Fruit fly (Drosophila melanogaster) whole organism, embryonic: Measurements from ENCODE around the gene CG43638.
A peak's percentile ranks its signal among the peaks of the same experiment; 100 is the strongest.

ENCODE experiments used
- Atf6 ChIP-seq: fragments of 200-800 bp; sonication (Bioruptor generic); IDR thresholded peaks from 2 replicates; pipeline ENCODE4 v1.3.6; 2022; ENCODE audit warnings: missing biosample characterization, missing genetic modification characterization
- B-H2 ChIP-seq: fragments of 200-800 bp; sonication (Bioruptor generic); optimal IDR thresholded peaks from 2 replicates; lab custom pipeline; 2018; ENCODE audit warnings: missing biosample characterization, mild to moderate bottlenecking, missing genetic modification characterization
- CG10543 ChIP-seq: fragments of 200-800 bp; sonication (Bioruptor generic); optimal IDR thresholded peaks from 3 replicates; lab custom pipeline; 2017; ENCODE audit warnings: missing biosample characterization, mild to moderate bottlenecking, missing genetic modification characterization, moderate library complexity
- CG10654 ChIP-seq: fragments of 200-800 bp; sonication (Bioruptor generic); optimal IDR thresholded peaks from 2 replicates; lab custom pipeline; 2016; ENCODE audit warnings: missing biosample characterization, missing genetic modification characterization
- CG10979 ChIP-seq: fragments of 200-800 bp; sonication (Bioruptor generic); optimal IDR thresholded peaks from 2 replicates; lab custom pipeline; 2018; ENCODE audit warnings: missing biosample characterization, mild to moderate bottlenecking, missing genetic modification characterization, moderate library complexity
- CG12155 ChIP-seq: fragments of 200-800 bp; sonication (Bioruptor generic); optimal IDR thresholded peaks from 3 replicates; lab custom pipeline; 2016; ENCODE audit warnings: missing biosample characterization, missing genetic modification characterization
- CG13287 ChIP-seq: fragments of 200-800 bp; sonication (Bioruptor generic); IDR thresholded peaks from 2 replicates; pipeline ENCODE4 v1.3.6; 2022; ENCODE audit warnings: missing biosample characterization, missing genetic modification characterization; ENCODE audit not compliant: partially characterized antibody
- CG14050 ChIP-seq: fragments of 200-800 bp; sonication (Bioruptor generic); IDR thresholded peaks from 3 replicates; pipeline ENCODE4 v1.3.6; 2022; ENCODE audit warnings: missing biosample characterization, missing genetic modification characterization
- CG14667 ChIP-seq: fragments of 200-800 bp; sonication (Bioruptor generic); IDR thresholded peaks from 2 replicates; pipeline ENCODE4 v1.3.6; 2022; ENCODE audit warnings: missing biosample characterization, missing genetic modification characterization
- CG1603 ChIP-seq: fragments of 200-800 bp; sonication (Bioruptor generic); optimal IDR thresholded peaks from 2 replicates; lab custom pipeline; 2019; ENCODE audit warnings: missing biosample characterization, mild to moderate bottlenecking, missing genetic modification characterization, moderate library complexity
- CG1647 ChIP-seq: fragments of 200-800 bp; sonication (Bioruptor generic); optimal IDR thresholded peaks from 3 replicates; lab custom pipeline; 2016; ENCODE audit warnings: missing biosample characterization, missing genetic modification characterization
- CG18764 ChIP-seq: fragments of 200-800 bp; sonication (Bioruptor generic); optimal IDR thresholded peaks from 3 replicates; lab custom pipeline; 2016; ENCODE audit warnings: missing biosample characterization, missing genetic modification characterization
- CG2120 ChIP-seq: fragments of 200-800 bp; sonication (Bioruptor generic); optimal IDR thresholded peaks from 3 replicates; lab custom pipeline; 2016; ENCODE audit warnings: missing biosample characterization, missing genetic modification characterization
- CG2678 ChIP-seq: fragments of 200-800 bp; sonication (Bioruptor generic); optimal IDR thresholded peaks from 3 replicates; lab custom pipeline; 2019; ENCODE audit warnings: missing biosample characterization, mild to moderate bottlenecking, missing genetic modification characterization, moderate library complexity
- CG31365 ChIP-seq: fragments of 200-800 bp; sonication (Bioruptor generic); optimal IDR thresholded peaks from 2 replicates; lab custom pipeline; 2018; ENCODE audit warnings: missing biosample characterization, mild to moderate bottlenecking, missing genetic modification characterization
- CG31388 ChIP-seq: fragments of 200-800 bp; sonication (Bioruptor generic); optimal IDR thresholded peaks from 2 replicates; lab custom pipeline; 2016; ENCODE audit warnings: missing biosample characterization, missing genetic modification characterization
- CG8765 ChIP-seq: fragments of 200-800 bp; sonication (Bioruptor generic); IDR thresholded peaks from 2 replicates; pipeline ENCODE4 v1.3.6; 2022; ENCODE audit warnings: missing biosample characterization, missing genetic modification characterization
- CTCF ChIP-seq: fragments of 200-800 bp; sonication (Bioruptor generic); optimal IDR thresholded peaks from 2 replicates; lab custom pipeline; 2017; ENCODE audit warnings: missing biosample characterization, mild to moderate bottlenecking, missing genetic modification characterization, moderate library complexity
- Camta ChIP-seq: fragments of 200-800 bp; sonication (Bioruptor generic); optimal IDR thresholded peaks from 2 replicates; lab custom pipeline; 2016; ENCODE audit warnings: missing biosample characterization, missing genetic modification characterization
- Ets97D ChIP-seq: fragments of 200-800 bp; sonication (Bioruptor generic); optimal IDR thresholded peaks from 3 replicates; lab custom pipeline; 2016; ENCODE audit warnings: missing biosample characterization, missing genetic modification characterization
- Fer1 ChIP-seq: fragments of 200-800 bp; sonication (Bioruptor generic); optimal IDR thresholded peaks from 2 replicates; lab custom pipeline; 2017; ENCODE audit warnings: missing biosample characterization, mild to moderate bottlenecking, missing genetic modification characterization
- Fer2 ChIP-seq: fragments of 200-800 bp; sonication (Bioruptor generic); optimal IDR thresholded peaks from 2 replicates; lab custom pipeline; 2018; ENCODE audit warnings: missing biosample characterization, mild to moderate bottlenecking, missing genetic modification characterization, moderate library complexity
- HLH54F ChIP-seq: fragments of 200-800 bp; sonication (Bioruptor generic); optimal IDR thresholded peaks from 3 replicates; lab custom pipeline; 2016; ENCODE audit warnings: missing biosample characterization, missing genetic modification characterization
- Hsf ChIP-seq: fragments of 200-800 bp; sonication (Bioruptor generic); optimal IDR thresholded peaks from 3 replicates; lab custom pipeline; 2016; ENCODE audit warnings: missing biosample characterization, missing genetic modification characterization
- MESR4 ChIP-seq: fragments of 200-800 bp; sonication (Bioruptor generic); optimal IDR thresholded peaks from 2 replicates; lab custom pipeline; 2018; ENCODE audit warnings: missing biosample characterization, mild to moderate bottlenecking, missing genetic modification characterization, moderate library complexity
- NC2α ChIP-seq: fragments of 200-800 bp; sonication (Bioruptor generic); optimal IDR thresholded peaks from 2 replicates; lab custom pipeline; 2016; ENCODE audit warnings: missing biosample characterization, missing genetic modification characterization
- Nf-YA ChIP-seq: fragments of 200-800 bp; sonication (Bioruptor generic); IDR thresholded peaks from 2 replicates; pipeline ENCODE4 v1.3.6; 2022; ENCODE audit warnings: missing biosample characterization, missing genetic modification characterization
- Nf-YC ChIP-seq: fragments of 200-800 bp; optimal IDR thresholded peaks from 3 replicates; lab custom pipeline; 2019; ENCODE audit warnings: missing biosample characterization, mild to moderate bottlenecking, missing genetic modification characterization, moderate library complexity
- Rx ChIP-seq: fragments of 200-800 bp; sonication (Bioruptor generic); IDR thresholded peaks from 2 replicates; pipeline ENCODE4 v1.3.6; 2022; ENCODE audit warnings: missing biosample characterization, missing genetic modification characterization
- Sry-β ChIP-seq: fragments of 200-800 bp; sonication (Bioruptor generic); optimal IDR thresholded peaks from 2 replicates; lab custom pipeline; 2018; ENCODE audit warnings: missing biosample characterization, mild to moderate bottlenecking, missing genetic modification characterization, moderate library complexity
- Tbp ChIP-seq: fragments of >200 bp; optimal IDR thresholded peaks from 2 replicates; lab custom pipeline; 2018; ENCODE audit warnings: missing biosample characterization, missing genetic modification characterization
- bab2 ChIP-seq: fragments of 200-800 bp; sonication (Bioruptor generic); optimal IDR thresholded peaks from 2 replicates; lab custom pipeline; 2016; ENCODE audit warnings: missing biosample characterization, missing genetic modification characterization
- cg ChIP-seq: fragments of 200-800 bp; sonication (Bioruptor generic); optimal IDR thresholded peaks from 3 replicates; lab custom pipeline; 2019; ENCODE audit warnings: missing biosample characterization, mild to moderate bottlenecking, missing genetic modification characterization, moderate library complexity
- croc ChIP-seq: fragments of 200-800 bp; sonication (Bioruptor generic); conservative IDR thresholded peaks from 3 replicates; pipeline ENCODE4 v1.3.6; 2022; ENCODE audit warnings: missing biosample characterization, missing genetic modification characterization
- dmrt99B ChIP-seq: fragments of 200-800 bp; sonication (Bioruptor generic); optimal IDR thresholded peaks from 2 replicates; lab custom pipeline; 2018; ENCODE audit warnings: missing biosample characterization, mild to moderate bottlenecking, missing genetic modification characterization, moderate library complexity
- hkb ChIP-seq, 2 experiments: fragments of 200-800 bp in 1 of 2; fragments of >200 bp in 1 of 2; sonication (Bioruptor generic) in 1 of 2; IDR thresholded peaks in 1 of 2; optimal IDR thresholded peaks in 1 of 2; 2 replicates each; pipeline versions ENCODE4 v1.3.6 to Lab custom; 2017 to 2022; ENCODE audit warnings: missing biosample characterization in 1 of 2, missing genetic modification characterization in 1 of 2
- kni ChIP-seq: fragments of 200-800 bp; sonication (Bioruptor generic); optimal IDR thresholded peaks from 3 replicates; lab custom pipeline; 2017; ENCODE audit warnings: mild to moderate bottlenecking, missing biosample characterization, missing genetic modification reagents, missing genetic modification characterization
- lbe ChIP-seq: fragments of 200-800 bp; sonication (Bioruptor generic); optimal IDR thresholded peaks from 2 replicates; lab custom pipeline; 2016; ENCODE audit warnings: missing biosample characterization, mild to moderate bottlenecking, missing genetic modification characterization
- mam ChIP-seq: fragments of 200-800 bp; sonication (Bioruptor generic); optimal IDR thresholded peaks from 3 replicates; lab custom pipeline; 2016; ENCODE audit warnings: missing biosample characterization, missing genetic modification characterization
- org-1 ChIP-seq: fragments of 200-800 bp; sonication (Bioruptor generic); optimal IDR thresholded peaks from 2 replicates; lab custom pipeline; 2017; ENCODE audit warnings: missing biosample characterization, missing genetic modification characterization
- pfk ChIP-seq: fragments of 200-800 bp; sonication (Bioruptor generic); optimal IDR thresholded peaks from 2 replicates; lab custom pipeline; 2018; ENCODE audit warnings: missing biosample characterization, mild to moderate bottlenecking, missing genetic modification characterization, moderate library complexity
- phol ChIP-seq: fragments of 200-800 bp; sonication (Bioruptor generic); optimal IDR thresholded peaks from 3 replicates; lab custom pipeline; 2018; ENCODE audit warnings: missing biosample characterization, mild to moderate bottlenecking, missing genetic modification characterization, moderate library complexity
- pnt ChIP-seq: fragments of 200-800 bp; sonication (Bioruptor generic); optimal IDR thresholded peaks from 3 replicates; lab custom pipeline; 2016; ENCODE audit warnings: missing biosample characterization, missing genetic modification characterization
- ro ChIP-seq: fragments of 200-800 bp; sonication (Bioruptor generic); IDR thresholded peaks from 2 replicates; pipeline ENCODE4 v1.3.6; 2022; ENCODE audit warnings: missing biosample characterization, missing genetic modification characterization
- salm ChIP-seq: fragments of 200-800 bp; sonication (Bioruptor generic); optimal IDR thresholded peaks from 2 replicates; lab custom pipeline; 2018; ENCODE audit warnings: missing biosample characterization, mild to moderate bottlenecking, missing genetic modification characterization
- sc ChIP-seq, 3 experiments: fragments of >200 bp in 2 of 3; fragments of 200-800 bp in 1 of 3; sonication (Bioruptor generic) in 1 of 3; optimal IDR thresholded peaks; 2 replicates in 2 of 3; 3 replicates in 1 of 3; lab custom pipeline; 2017; ENCODE audit warnings: mild to moderate bottlenecking in 1 of 3, missing biosample characterization in 1 of 3, missing genetic modification characterization in 1 of 3, missing genetic modification reagents in 1 of 3
- scrt ChIP-seq: fragments of 200-800 bp; sonication (Bioruptor generic); optimal IDR thresholded peaks from 2 replicates; lab custom pipeline; 2018; ENCODE audit warnings: missing biosample characterization, mild to moderate bottlenecking, missing genetic modification characterization, moderate library complexity
- sug ChIP-seq: fragments of 200-800 bp; optimal IDR thresholded peaks from 2 replicates; lab custom pipeline; 2019; ENCODE audit warnings: missing biosample characterization, mild to moderate bottlenecking, missing genetic modification characterization, moderate library complexity

The CG43638 gene

dm6 chr3L:12081679-12082520, 37.5 kb downstream of the CG43638 start, which contains the start of gene Sema5c (continued):
- TF ChIP-seq CG31388 (GFP tag; lab: Kevin White, UChicago) (no peak), CG8765 (GFP tag; lab: Robert Waterston, UW) (peak; percentile 63), CG10979 (tag; lab: Kevin White, UChicago) (peak; percentile 83), CG1647 (GFP tag; lab: Kevin White, UChicago) (peak; percentile 31), Ets97D (GFP tag; lab: Kevin White, UChicago) (no peak), HLH54F (GFP tag; lab: Kevin White, UChicago) (peak; percentile 11), lbe (GFP tag; lab: Kevin White, UChicago) (peak; percentile 47), croc (peak; percentile 51; the same call in 2 of the 3 replicates), CTCF (GFP tag; lab: Kevin White, UChicago) (no peak), phol (tag; lab: Kevin White, UChicago) (peak; percentile 83), Nf-YC (tag; lab: Kevin White, UChicago) (peak; percentile 57), hkb (optimal IDR thresholded peaks at IDR 0.05; lab: Kevin White, UChicago) (no peak), hkb (GFP tag; IDR thresholded peaks at IDR 0.05; lab: Robert Waterston, UW) (0 out of 2 replicates have a peak, but pooled peaks have one; percentile 15), sug (peak; percentile 31), CG2120 (GFP tag; lab: Kevin White, UChicago) (peak; percentile 47), salm (tag; lab: Kevin White, UChicago) (no peak), Rx (GFP tag; lab: Robert Waterston, UW) (peak; percentile 42), CG18764 (GFP tag; lab: Kevin White, UChicago) (no peak), kni (peak; percentile 80), scrt (peak; percentile 31), NC2α (GFP tag; lab: Kevin White, UChicago) (no peak), MESR4 (GFP tag; lab: Kevin White, UChicago) (no peak), cg (GFP tag; lab: Kevin White, UChicago) (peak; percentile 14), ro (no peak), CG12155 (GFP tag; lab: Kevin White, UChicago) (peak; percentile 26), CG13287 (GFP tag; lab: Robert Waterston, UW) (peak; percentile 57; the same call in 1 of the 2 replicates), CG10543 (GFP tag; lab: Kevin White, UChicago) (peak; percentile 25), sc (optimal IDR thresholded peaks at IDR 0.05; lab: Kevin White, UChicago) (no peak), sc (GFP tag; optimal IDR thresholded peaks at IDR 0.05; lab: Kevin White, UChicago) (peak; percentile 73), bab2 (GFP tag; lab: Kevin White, UChicago) (peak; percentile 39), CG1603 (tag; lab: Kevin White, UChicago) (peak; percentile 48), Camta (GFP tag; lab: Kevin White, UChicago) (no peak), org-1 (GFP tag; lab: Kevin White, UChicago) (peak; percentile 30), pnt (GFP tag; lab: Kevin White, UChicago) (peak; percentile 41), CG10654 (GFP tag; lab: Kevin White, UChicago) (peak; percentile 9), CG14050 (GFP tag; lab: Robert Waterston, UW) (peak; percentile 9; the same call in 1 of the 3 replicates), pfk (peak; percentile 63), mam (GFP tag; lab: Kevin White, UChicago) (peak; percentile 17), Atf6 (GFP tag; lab: Robert Waterston, UW) (peak; percentile 50; the same call in 1 of the 2 replicates), dmrt99B (tag; lab: Kevin White, UChicago) (peak; percentile 77), Tbp (GFP tag; lab: Kevin White, UChicago) (no peak), CG31365 (tag; lab: Kevin White, UChicago) (no peak), Fer2 (tag; lab: Kevin White, UChicago) (no peak), B-H2 (GFP tag; lab: Kevin White, UChicago) (no peak), Fer1 (GFP tag; lab: Kevin White, UChicago) (peak; percentile 37), Hsf (no peak), CG14667 (GFP tag; lab: Robert Waterston, UW) (peak; percentile 31), Sry-β (GFP tag; lab: Kevin White, UChicago) (peak; percentile 17), Nf-YA (no peak), CG2678 (tag; lab: Kevin White, UChicago) (peak; percentile 86)
